Worm (Caenorhabditis elegans) whole organism, L4/young adult: ENCODE measurements around the gene C45H4.14.

ENCODE experiments used
- W03F9.2 ChIP-seq: fragments of 150-350 bp; optimal IDR thresholded peaks from 2 replicates; lab custom pipeline; 2014; ENCODE audit warnings: missing biosample characterization, missing genetic modification characterization
- dao-5 ChIP-seq: sonication (generic microtip); optimal IDR thresholded peaks from 2 replicates; lab custom pipeline; 2016; ENCODE audit warnings: missing genotype, missing genetic modification characterization, moderate library complexity, missing compliant biosample characterization
- him-1 ChIP-seq: sonication (generic microtip); optimal IDR thresholded peaks from 2 replicates; lab custom pipeline; 2016; ENCODE audit warnings: missing genotype, missing genetic modification reagents, missing genetic modification characterization, missing compliant biosample characterization

- TF ChIP-seq him-1 (tag; lab: Kevin White, UChicago) (no peak), W03F9.2 (no peak), dao-5 (no peak)
Observed at ce11 chrV:2185486-2185885, 26.3 kb upstream of the C45H4.14 start.
